Worm (Caenorhabditis elegans) whole organism, late embryonic: ENCODE data around the gene Y45F3A.8.
A peak's percentile ranks its signal among the peaks of the same experiment; 100 is the strongest.

Experiments
- C38D4.7 ChIP-seq: fragments of 200-800 bp; sonication (Bioruptor generic); optimal IDR thresholded peaks from 2 replicates; lab custom pipeline; 2018; ENCODE audit warnings: mild to moderate bottlenecking, missing genetic modification characterization, moderate library complexity, missing compliant biosample characterization
- K02D7.2 ChIP-seq: sonication (generic microtip); optimal IDR thresholded peaks from 2 replicates; lab custom pipeline; 2017; ENCODE audit warnings: mild to moderate bottlenecking, missing genetic modification characterization, missing compliant biosample characterization
- K09A11.1 ChIP-seq: sonication (generic microtip); optimal IDR thresholded peaks from 2 replicates; lab custom pipeline; 2017; ENCODE audit warnings: antibody characterized with exemption, mild to moderate bottlenecking, missing genetic modification characterization, missing compliant biosample characterization; ENCODE audit not compliant: insufficient read depth
- T23F11.4 ChIP-seq: fragments of 200-800 bp; sonication (Bioruptor generic); optimal IDR thresholded peaks from 2 replicates; lab custom pipeline; 2018; ENCODE audit warnings: mild to moderate bottlenecking, missing genetic modification characterization, missing compliant biosample characterization
- Y22D7AL.16 ChIP-seq: sonication (generic microtip); optimal IDR thresholded peaks from 2 replicates; lab custom pipeline; 2016; ENCODE audit warnings: missing genetic modification characterization, missing compliant biosample characterization
- ama-1 ChIP-seq: fragments of 150-350 bp; optimal IDR thresholded peaks from 2 replicates; lab custom pipeline; 2014
- ceh-14 ChIP-seq: sonication (generic microtip); optimal IDR thresholded peaks from 2 replicates; lab custom pipeline; 2016; ENCODE audit warnings: missing genotype, missing genetic modification characterization, missing compliant biosample characterization
- ceh-18 ChIP-seq: sonication (generic microtip); optimal IDR thresholded peaks from 2 replicates; lab custom pipeline; 2016; ENCODE audit warnings: missing genetic modification characterization, missing compliant biosample characterization
- ceh-19 ChIP-seq: fragments of 200-800 bp; sonication (Bioruptor generic); optimal IDR thresholded peaks from 2 replicates; lab custom pipeline; 2018; ENCODE audit warnings: mild to moderate bottlenecking, missing genetic modification characterization, missing compliant biosample characterization
- ceh-2 ChIP-seq: sonication (generic microtip); optimal IDR thresholded peaks from 2 replicates; lab custom pipeline; 2016; ENCODE audit warnings: missing genotype, missing genetic modification characterization, missing compliant biosample characterization
- ceh-22 ChIP-seq: sonication (generic microtip); optimal IDR thresholded peaks from 2 replicates; lab custom pipeline; 2017; ENCODE audit warnings: missing biosample characterization, missing genetic modification characterization
- ceh-31 ChIP-seq: sonication (generic microtip); optimal IDR thresholded peaks from 2 replicates; lab custom pipeline; 2016; ENCODE audit warnings: missing genetic modification characterization, missing compliant biosample characterization
- ceh-34 ChIP-seq: sonication (generic microtip); optimal IDR thresholded peaks from 2 replicates; lab custom pipeline; 2016; ENCODE audit warnings: mild to moderate bottlenecking, missing genetic modification characterization, missing compliant biosample characterization
- ceh-45 ChIP-seq: fragments of 200-800 bp; sonication (Bioruptor generic); IDR thresholded peaks from 2 replicates; pipeline ENCODE4 v1.3.6; 2022; ENCODE audit warnings: missing genetic modification reagents, missing genetic modification characterization, missing compliant biosample characterization
- ceh-6 ChIP-seq: fragments of 200-800 bp; sonication (Bioruptor generic); optimal IDR thresholded peaks from 2 replicates; lab custom pipeline; 2018; ENCODE audit warnings: mild to moderate bottlenecking, missing genetic modification characterization, missing compliant biosample characterization
- ceh-9 ChIP-seq: sonication (generic microtip); optimal IDR thresholded peaks from 2 replicates; lab custom pipeline; 2016; ENCODE audit warnings: mild to moderate bottlenecking, missing genetic modification characterization, inconsistent platforms, missing compliant biosample characterization
- che-1 ChIP-seq: sonication (generic microtip); optimal IDR thresholded peaks from 2 replicates; lab custom pipeline; 2016; ENCODE audit warnings: mild to moderate bottlenecking, missing genetic modification characterization, missing compliant biosample characterization
- dmd-4 ChIP-seq: sonication (generic microtip); optimal IDR thresholded peaks from 2 replicates; lab custom pipeline; 2016; ENCODE audit warnings: borderline replicate concordance, missing genetic modification characterization, missing compliant biosample characterization
- elt-2 ChIP-seq: sonication (generic microtip); optimal IDR thresholded peaks from 2 replicates; lab custom pipeline; 2016; ENCODE audit warnings: missing genetic modification reagents, missing genetic modification characterization, missing compliant biosample characterization
- elt-4 ChIP-seq: sonication (generic microtip); optimal IDR thresholded peaks from 2 replicates; lab custom pipeline; 2016; ENCODE audit warnings: missing genetic modification characterization, missing compliant biosample characterization
- ets-4 ChIP-seq: sonication (generic microtip); optimal IDR thresholded peaks from 2 replicates; lab custom pipeline; 2016; ENCODE audit warnings: missing genetic modification characterization, missing compliant biosample characterization
- eyg-1 ChIP-seq: sonication (generic microtip); optimal IDR thresholded peaks from 2 replicates; lab custom pipeline; 2016; ENCODE audit warnings: missing genotype, missing genetic modification characterization, missing compliant biosample characterization
- fax-1 ChIP-seq: sonication (generic microtip); optimal IDR thresholded peaks from 2 replicates; lab custom pipeline; 2016; ENCODE audit warnings: missing genotype, missing genetic modification characterization, missing compliant biosample characterization
- fkh-6 ChIP-seq: sonication (generic microtip); optimal IDR thresholded peaks from 2 replicates; lab custom pipeline; 2016; ENCODE audit warnings: missing genetic modification characterization, missing compliant biosample characterization
- gmeb-2 ChIP-seq: sonication (generic microtip); optimal IDR thresholded peaks from 2 replicates; lab custom pipeline; 2016; ENCODE audit warnings: missing genetic modification characterization, inconsistent platforms, missing compliant biosample characterization
- hlh-13 ChIP-seq: fragments of 200-800 bp; sonication (Bioruptor generic); optimal IDR thresholded peaks from 2 replicates; lab custom pipeline; 2018; ENCODE audit warnings: mild to moderate bottlenecking, missing genetic modification characterization, missing compliant biosample characterization
- hlh-15 ChIP-seq: sonication (generic microtip); optimal IDR thresholded peaks from 2 replicates; lab custom pipeline; 2016; ENCODE audit warnings: missing genetic modification characterization, missing compliant biosample characterization
- hlh-30 ChIP-seq: sonication (generic microtip); optimal IDR thresholded peaks from 2 replicates; lab custom pipeline; 2017; ENCODE audit warnings: antibody characterized with exemption, missing genetic modification characterization, missing compliant biosample characterization; ENCODE audit not compliant: insufficient read depth
- hlh-6 ChIP-seq: sonication (generic microtip); optimal IDR thresholded peaks from 2 replicates; lab custom pipeline; 2016; ENCODE audit warnings: missing genotype, missing genetic modification characterization, missing compliant biosample characterization
- hlh-8 ChIP-seq: sonication (generic microtip); optimal IDR thresholded peaks from 2 replicates; lab custom pipeline; 2016; ENCODE audit warnings: missing genotype, missing genetic modification characterization, missing compliant biosample characterization
- lin-11 ChIP-seq: fragments of 200-800 bp; sonication (Bioruptor generic); optimal IDR thresholded peaks from 2 replicates; lab custom pipeline; 2018; ENCODE audit warnings: mild to moderate bottlenecking, missing genetic modification characterization, missing compliant biosample characterization
- madf-2 ChIP-seq: sonication (generic microtip); optimal IDR thresholded peaks from 2 replicates; lab custom pipeline; 2017; ENCODE audit warnings: missing genetic modification characterization, missing compliant biosample characterization
- mec-3 ChIP-seq: sonication (generic microtip); optimal IDR thresholded peaks from 2 replicates; lab custom pipeline; 2016; ENCODE audit warnings: borderline replicate concordance, missing genetic modification characterization, missing compliant biosample characterization
- nfya-1 ChIP-seq: sonication (generic microtip); optimal IDR thresholded peaks from 2 replicates; lab custom pipeline; 2017; ENCODE audit warnings: missing genetic modification characterization, mild to moderate bottlenecking, missing compliant biosample characterization, antibody characterized with exemption, moderate library complexity
- nhr-232 ChIP-seq: sonication (generic microtip); optimal IDR thresholded peaks from 2 replicates; lab custom pipeline; 2016; ENCODE audit warnings: missing genetic modification characterization, missing compliant biosample characterization
- npax-4 ChIP-seq: sonication (generic microtip); optimal IDR thresholded peaks from 2 replicates; lab custom pipeline; 2016; ENCODE audit warnings: missing genetic modification characterization, missing compliant biosample characterization
- odd-2 ChIP-seq: sonication (generic microtip); optimal IDR thresholded peaks from 2 replicates; lab custom pipeline; 2017; ENCODE audit warnings: antibody characterized with exemption, mild to moderate bottlenecking, missing genetic modification characterization, missing compliant biosample characterization
- pag-3 ChIP-seq: sonication (generic microtip); optimal IDR thresholded peaks from 2 replicates; lab custom pipeline; 2016; ENCODE audit warnings: missing compliant biosample characterization, missing genetic modification characterization, borderline replicate concordance
- pha-4 ChIP-seq: fragments of 150-350 bp; optimal IDR thresholded peaks from 2 replicates; lab custom pipeline; 2018; ENCODE audit warnings: missing biosample characterization, missing genetic modification reagents, missing genetic modification characterization
- pqm-1 ChIP-seq: sonication (generic microtip); optimal IDR thresholded peaks from 2 replicates; lab custom pipeline; 2016; ENCODE audit warnings: missing genetic modification characterization, missing compliant biosample characterization
- pros-1 ChIP-seq: fragments of 150-350 bp; optimal IDR thresholded peaks from 2 replicates; lab custom pipeline; 2014; ENCODE audit warnings: missing biosample characterization, missing genetic modification reagents, missing genetic modification characterization
- ref-2 ChIP-seq: sonication (generic microtip); optimal IDR thresholded peaks from 2 replicates; lab custom pipeline; 2016; ENCODE audit warnings: missing genetic modification characterization, missing compliant biosample characterization
- rnt-1 ChIP-seq: sonication (generic microtip); optimal IDR thresholded peaks from 2 replicates; lab custom pipeline; 2016; ENCODE audit warnings: missing genetic modification characterization, missing compliant biosample characterization
- sdc-2 ChIP-seq: sonication (generic microtip); optimal IDR thresholded peaks from 2 replicates; lab custom pipeline; 2016; ENCODE audit warnings: missing genotype, missing genetic modification characterization, missing compliant biosample characterization
- sox-2 ChIP-seq: fragments of 200-800 bp; sonication (Bioruptor generic); IDR thresholded peaks from 2 replicates; pipeline ENCODE4 v1.3.6; 2022; ENCODE audit warnings: missing genetic modification reagents, missing genetic modification characterization, missing compliant biosample characterization
- tbx-2 ChIP-seq: sonication (generic microtip); optimal IDR thresholded peaks from 2 replicates; lab custom pipeline; 2016; ENCODE audit warnings: missing genetic modification characterization, missing compliant biosample characterization
- ttx-3 ChIP-seq: sonication (generic microtip); optimal IDR thresholded peaks from 2 replicates; lab custom pipeline; 2016; ENCODE audit warnings: missing genetic modification reagents, missing genetic modification characterization, missing compliant biosample characterization
- unc-3 ChIP-seq, 2 experiments: fragments of 200-800 bp in 1 of 2; sonication (Bioruptor generic) in 1 of 2; sonication (generic microtip) in 1 of 2; conservative IDR thresholded peaks in 1 of 2; optimal IDR thresholded peaks in 1 of 2; 2 replicates each; pipeline versions ENCODE4 v1.3.6 to Lab custom; 2016 to 2022; ENCODE audit warnings: missing compliant biosample characterization in 2 of 2, missing genetic modification characterization in 2 of 2, missing genetic modification reagents in 1 of 2
- unc-42 ChIP-seq: sonication (generic microtip); optimal IDR thresholded peaks from 2 replicates; lab custom pipeline; 2016; ENCODE audit warnings: missing genotype, missing genetic modification characterization, missing compliant biosample characterization
- unc-55 ChIP-seq: sonication (generic microtip); optimal IDR thresholded peaks from 2 replicates; lab custom pipeline; 2017; ENCODE audit warnings: missing biosample characterization, missing genetic modification reagents, missing genetic modification characterization
- unc-86 ChIP-seq: sonication (generic microtip); optimal IDR thresholded peaks from 2 replicates; lab custom pipeline; 2016; ENCODE audit warnings: missing genetic modification characterization, missing compliant biosample characterization

The Y45F3A.8 gene

ce11 chrIII:10634576-10634975 lies 41.9 kb upstream of the Y45F3A.8 start:
- TF ChIP-seq ceh-45 (GFP tag; lab: Robert Waterston, UW) (no peak), Y22D7AL.16 (tag; lab: Kevin White, UChicago) (no peak)

- TF ChIP-seq pha-4 (tag; lab: Kevin White, UChicago) (no peak), dmd-4 (tag; lab: Kevin White, UChicago) (no peak), sdc-2 (no peak), tbx-2 (tag; lab: Kevin White, UChicago) (peak; percentile 86), rnt-1 (tag; lab: Kevin White, UChicago) (peak; percentile 89), pag-3 (tag; lab: Kevin White, UChicago) (no peak), K09A11.1 (tag; lab: Kevin White, UChicago) (peak; percentile 86), pqm-1 (tag; lab: Kevin White, UChicago) (peak; percentile 62), ceh-9 (no peak), ceh-6 (GFP tag; lab: Kevin White, UChicago) (no peak), C38D4.7 (no peak), ama-1 (no peak), mec-3 (tag; lab: Kevin White, UChicago) (no peak), fkh-6 (tag; lab: Kevin White, UChicago) (no peak), hlh-13 (GFP tag; lab: Kevin White, UChicago) (no peak), T23F11.4 (GFP tag; lab: Kevin White, UChicago) (no peak), hlh-30 (tag; lab: Kevin White, UChicago) (no peak), che-1 (tag; lab: Kevin White, UChicago) (no peak), odd-2 (tag; lab: Kevin White, UChicago) (no peak), fax-1 (tag; lab: Kevin White, UChicago) (no peak), unc-55 (GFP tag; lab: Kevin White, UChicago) (peak; percentile 55), ceh-14 (tag; lab: Kevin White, UChicago) (peak; percentile 70), hlh-6 (tag; lab: Kevin White, UChicago) (no peak), gmeb-2 (tag; lab: Kevin White, UChicago) (peak; percentile 15), unc-3 (GFP tag; conservative IDR thresholded peaks at IDR 0.05; lab: Robert Waterston, UW) (peak; percentile 10; the same call in 1 of the 2 replicates), unc-3 (tag; optimal IDR thresholded peaks at IDR 0.05; lab: Kevin White, UChicago) (no peak), pros-1 (peak; percentile 95), unc-42 (no peak), ets-4 (tag; lab: Kevin White, UChicago) (peak; percentile 37), nfya-1 (tag; lab: Kevin White, UChicago) (peak; percentile 97), K02D7.2 (no peak), madf-2 (tag; lab: Kevin White, UChicago) (no peak), ttx-3 (no peak), ref-2 (tag; lab: Kevin White, UChicago) (peak; percentile 91), ceh-31 (tag; lab: Kevin White, UChicago) (peak; percentile 87), ceh-34 (tag; lab: Kevin White, UChicago) (peak; percentile 67), ceh-19 (GFP tag; lab: Kevin White, UChicago) (no peak), sox-2 (GFP tag; lab: Robert Waterston, UW) (no peak), ceh-22 (tag; lab: Kevin White, UChicago) (no peak), unc-86 (tag; lab: Kevin White, UChicago) (peak; percentile 51), hlh-15 (tag; lab: Kevin White, UChicago) (no peak), eyg-1 (tag; lab: Kevin White, UChicago) (no peak), ceh-45 (GFP tag; lab: Robert Waterston, UW) (no peak), ceh-2 (tag; lab: Kevin White, UChicago) (peak; percentile 27), hlh-8 (no peak), lin-11 (no peak), elt-2 (no peak), nhr-232 (tag; lab: Kevin White, UChicago) (no peak), npax-4 (no peak), elt-4 (tag; lab: Kevin White, UChicago) (no peak), ceh-18 (tag; lab: Kevin White, UChicago) (peak; percentile 75)
Observed at ce11 chrIII:10634034-10634433, 41.4 kb upstream of the Y45F3A.8 start.
